Fruit fly (Drosophila melanogaster) whole organism, embryonic: ENCODE measurements around the gene CG18557.

Experiments
- Ada2b ChIP-seq: fragments of 200-800 bp; sonication (Bioruptor generic); IDR thresholded peaks from 2 replicates; pipeline ENCODE4 v1.3.6; 2022; ENCODE audit warnings: missing biosample characterization, missing genetic modification characterization
- Adf1 ChIP-seq: fragments of 200-800 bp; sonication (Bioruptor generic); IDR thresholded peaks from 2 replicates; pipeline ENCODE4 v1.3.6; 2022; ENCODE audit warnings: missing biosample characterization, missing genetic modification characterization
- Blimp-1 ChIP-seq: fragments of 200-800 bp; sonication (Bioruptor generic); optimal IDR thresholded peaks from 3 replicates; lab custom pipeline; 2018; ENCODE audit warnings: missing biosample characterization, missing genetic modification characterization, mild to moderate bottlenecking, moderate library complexity, missing genetic modification reagents
- CG10267 ChIP-seq: fragments of 200-800 bp; sonication (Bioruptor generic); optimal IDR thresholded peaks from 2 replicates; lab custom pipeline; 2018; ENCODE audit warnings: missing biosample characterization, mild to moderate bottlenecking, missing genetic modification characterization, moderate library complexity
- CG12219 ChIP-seq: fragments of 200-800 bp; sonication (Bioruptor generic); optimal IDR thresholded peaks from 3 replicates; lab custom pipeline; 2018; ENCODE audit warnings: missing biosample characterization, mild to moderate bottlenecking, missing genetic modification characterization
- CG14667 ChIP-seq: fragments of 200-800 bp; sonication (Bioruptor generic); IDR thresholded peaks from 2 replicates; pipeline ENCODE4 v1.3.6; 2022; ENCODE audit warnings: missing biosample characterization, missing genetic modification characterization
- CG14860 ChIP-seq: fragments of 200-800 bp; sonication (Bioruptor generic); IDR thresholded peaks from 3 replicates; pipeline ENCODE4 v1.3.6; 2022; ENCODE audit warnings: missing biosample characterization, missing genetic modification characterization; ENCODE audit not compliant: partially characterized antibody
- CG1529 ChIP-seq: fragments of 200-800 bp; sonication (Bioruptor generic); optimal IDR thresholded peaks from 3 replicates; lab custom pipeline; 2018; ENCODE audit warnings: missing biosample characterization, missing genetic modification characterization
- CG17359 ChIP-seq: fragments of 200-800 bp; sonication (Bioruptor generic); optimal IDR thresholded peaks from 3 replicates; lab custom pipeline; 2018; ENCODE audit warnings: missing biosample characterization, mild to moderate bottlenecking, missing genetic modification characterization, moderate library complexity
- CG17385 ChIP-seq: fragments of 200-800 bp; sonication (Bioruptor generic); optimal IDR thresholded peaks from 3 replicates; lab custom pipeline; 2018; ENCODE audit warnings: missing biosample characterization, mild to moderate bottlenecking, missing genetic modification characterization
- CG1832 ChIP-seq: fragments of 200-800 bp; sonication (Bioruptor generic); optimal IDR thresholded peaks from 2 replicates; lab custom pipeline; 2017; ENCODE audit warnings: missing biosample characterization, mild to moderate bottlenecking, missing genetic modification characterization, inconsistent platforms
- CG2202 ChIP-seq: fragments of 200-800 bp; sonication (Bioruptor generic); optimal IDR thresholded peaks from 2 replicates; lab custom pipeline; 2018; ENCODE audit warnings: missing biosample characterization, mild to moderate bottlenecking, missing genetic modification characterization
- CG3065 ChIP-seq: fragments of 200-800 bp; sonication (Bioruptor generic); optimal IDR thresholded peaks from 2 replicates; lab custom pipeline; 2016; ENCODE audit warnings: missing biosample characterization, missing genetic modification characterization
- CG3163 ChIP-seq: fragments of 200-800 bp; sonication (Bioruptor generic); optimal IDR thresholded peaks from 3 replicates; lab custom pipeline; 2016; ENCODE audit warnings: missing biosample characterization, missing genetic modification characterization
- CG4360 ChIP-seq: fragments of 200-800 bp; sonication (Bioruptor generic); IDR thresholded peaks from 2 replicates; pipeline ENCODE4 v1.3.6; 2022; ENCODE audit warnings: missing biosample characterization, missing genetic modification characterization
- CG6254 ChIP-seq: fragments of 200-800 bp; sonication (Bioruptor generic); optimal IDR thresholded peaks from 3 replicates; lab custom pipeline; 2017; ENCODE audit warnings: mild to moderate bottlenecking, missing biosample characterization, missing genetic modification reagents, missing genetic modification characterization
- CG6791 ChIP-seq: fragments of 200-800 bp; sonication (Bioruptor generic); IDR thresholded peaks from 3 replicates; pipeline ENCODE4 v1.3.6; 2022; ENCODE audit warnings: missing biosample characterization, missing genetic modification characterization; ENCODE audit not compliant: partially characterized antibody
- CG7928 ChIP-seq: fragments of 200-800 bp; sonication (Bioruptor generic); optimal IDR thresholded peaks from 2 replicates; lab custom pipeline; 2017; ENCODE audit warnings: missing biosample characterization, mild to moderate bottlenecking, missing genetic modification characterization
- CG9817 ChIP-seq: fragments of 200-800 bp; sonication (Bioruptor generic); optimal IDR thresholded peaks from 2 replicates; lab custom pipeline; 2018; ENCODE audit warnings: missing biosample characterization, mild to moderate bottlenecking, missing genetic modification characterization, moderate library complexity
- Dll ChIP-seq: fragments of 200-800 bp; sonication (Bioruptor generic); IDR thresholded peaks from 4 replicates; pipeline ENCODE4 v1.3.6; 2022; ENCODE audit warnings: missing biosample characterization, missing genetic modification characterization; ENCODE audit not compliant: partially characterized antibody
- Ets97D ChIP-seq: fragments of 200-800 bp; sonication (Bioruptor generic); optimal IDR thresholded peaks from 3 replicates; lab custom pipeline; 2016; ENCODE audit warnings: missing biosample characterization, missing genetic modification characterization
- H15 ChIP-seq: fragments of 200-800 bp; sonication (Bioruptor generic); IDR thresholded peaks from 3 replicates; pipeline ENCODE4 v1.3.6; 2022; ENCODE audit warnings: missing biosample characterization, missing genetic modification characterization
- HLH54F ChIP-seq: fragments of 200-800 bp; sonication (Bioruptor generic); optimal IDR thresholded peaks from 3 replicates; lab custom pipeline; 2016; ENCODE audit warnings: missing biosample characterization, missing genetic modification characterization
- HLHmδ ChIP-seq: fragments of 200-800 bp; sonication (Bioruptor generic); optimal IDR thresholded peaks from 2 replicates; lab custom pipeline; 2018; ENCODE audit warnings: missing biosample characterization, mild to moderate bottlenecking, missing genetic modification characterization, moderate library complexity
- Kr ChIP-seq: fragments of 200-800 bp; sonication (Bioruptor generic); optimal IDR thresholded peaks from 2 replicates; lab custom pipeline; 2017; ENCODE audit warnings: missing biosample characterization, mild to moderate bottlenecking, missing genetic modification characterization
- NC2α ChIP-seq: fragments of 200-800 bp; sonication (Bioruptor generic); optimal IDR thresholded peaks from 2 replicates; lab custom pipeline; 2016; ENCODE audit warnings: missing biosample characterization, missing genetic modification characterization
- Nf-YA ChIP-seq: fragments of 200-800 bp; sonication (Bioruptor generic); IDR thresholded peaks from 2 replicates; pipeline ENCODE4 v1.3.6; 2022; ENCODE audit warnings: missing biosample characterization, missing genetic modification characterization
- Side ChIP-seq: fragments of 200-800 bp; sonication (Bioruptor generic); optimal IDR thresholded peaks from 2 replicates; lab custom pipeline; 2016; ENCODE audit warnings: missing biosample characterization, missing genetic modification characterization
- Sry-β ChIP-seq: fragments of 200-800 bp; sonication (Bioruptor generic); optimal IDR thresholded peaks from 2 replicates; lab custom pipeline; 2018; ENCODE audit warnings: missing biosample characterization, mild to moderate bottlenecking, missing genetic modification characterization, moderate library complexity
- Xrp1 ChIP-seq: fragments of 200-800 bp; sonication (Bioruptor generic); IDR thresholded peaks from 2 replicates; pipeline ENCODE4 v1.3.6; 2022; ENCODE audit warnings: missing biosample characterization, missing genetic modification characterization
- amos ChIP-seq: fragments of 200-800 bp; sonication (Bioruptor generic); IDR thresholded peaks from 2 replicates; pipeline ENCODE4 v1.3.6; 2022; ENCODE audit warnings: missing biosample characterization, missing genetic modification characterization; ENCODE audit not compliant: partially characterized antibody
- ap ChIP-seq: fragments of 200-800 bp; sonication (Bioruptor generic); IDR thresholded peaks from 2 replicates; pipeline ENCODE4 v1.3.6; 2022; ENCODE audit warnings: missing biosample characterization, missing genetic modification characterization
- crp ChIP-seq, 2 experiments: fragments of 200-800 bp; sonication (Bioruptor generic); optimal IDR thresholded peaks; 2 replicates in 1 of 2; 3 replicates in 1 of 2; lab custom pipeline; 2017; ENCODE audit warnings: missing biosample characterization in 2 of 2, missing genetic modification characterization in 2 of 2, mild to moderate bottlenecking in 1 of 2, moderate library complexity in 1 of 2
- dati ChIP-seq: fragments of 200-800 bp; sonication (Bioruptor generic); IDR thresholded peaks from 2 replicates; pipeline ENCODE4 v1.3.6; 2022; ENCODE audit warnings: missing biosample characterization, missing genetic modification characterization
- exex ChIP-seq: fragments of 200-800 bp; sonication (Bioruptor generic); optimal IDR thresholded peaks from 4 replicates; lab custom pipeline; 2018; ENCODE audit warnings: missing biosample characterization, mild to moderate bottlenecking, missing genetic modification characterization, moderate library complexity
- fd102C ChIP-seq: fragments of 200-800 bp; sonication (Bioruptor generic); optimal IDR thresholded peaks from 2 replicates; lab custom pipeline; 2018; ENCODE audit warnings: missing biosample characterization, mild to moderate bottlenecking, missing genetic modification characterization, moderate library complexity
- gce ChIP-seq: fragments of 200-800 bp; sonication (Bioruptor generic); IDR thresholded peaks from 3 replicates; pipeline ENCODE4 v1.3.6; 2022; ENCODE audit warnings: missing biosample characterization, missing genetic modification characterization
- lola ChIP-seq, 3 experiments: fragments of >200 bp in 2 of 3; fragments of 200-800 bp in 1 of 3; sonication (Bioruptor generic) in 1 of 3; optimal IDR thresholded peaks; 2 replicates each; lab custom pipeline; 2017 to 2019; ENCODE audit warnings: missing biosample characterization in 3 of 3, missing genetic modification characterization in 3 of 3, mild to moderate bottlenecking in 1 of 3, moderate library complexity in 1 of 3
- onecut ChIP-seq: fragments of 200-800 bp; sonication (Bioruptor generic); IDR thresholded peaks from 2 replicates; pipeline ENCODE4 v1.3.6; 2022; ENCODE audit warnings: missing biosample characterization, missing genetic modification characterization
- otp ChIP-seq: fragments of 200-800 bp; sonication (Bioruptor generic); IDR thresholded peaks from 3 replicates; pipeline ENCODE4, ENCODE4 v1.3.6; 2022; ENCODE audit warnings: missing biosample characterization, missing genetic modification characterization
- pfk ChIP-seq: fragments of 200-800 bp; sonication (Bioruptor generic); optimal IDR thresholded peaks from 2 replicates; lab custom pipeline; 2018; ENCODE audit warnings: missing biosample characterization, mild to moderate bottlenecking, missing genetic modification characterization, moderate library complexity
- ro ChIP-seq: fragments of 200-800 bp; sonication (Bioruptor generic); IDR thresholded peaks from 2 replicates; pipeline ENCODE4 v1.3.6; 2022; ENCODE audit warnings: missing biosample characterization, missing genetic modification characterization
- sens-2 ChIP-seq: fragments of 200-800 bp; sonication (Bioruptor generic); IDR thresholded peaks from 2 replicates; pipeline ENCODE4 v1.3.6; 2022; ENCODE audit warnings: missing biosample characterization, missing genetic modification characterization
- sima ChIP-seq: fragments of 200-800 bp; sonication (Bioruptor generic); optimal IDR thresholded peaks from 2 replicates; lab custom pipeline; 2016; ENCODE audit warnings: missing biosample characterization, missing genetic modification characterization
- tgo ChIP-seq: fragments of 200-800 bp; sonication (Bioruptor generic); IDR thresholded peaks from 3 replicates; pipeline ENCODE4 v1.3.6; 2022; ENCODE audit warnings: missing biosample characterization, missing genetic modification characterization
- tna ChIP-seq: fragments of 200-800 bp; sonication (Bioruptor generic); IDR thresholded peaks from 2 replicates; pipeline ENCODE4 v1.3.6; 2022; ENCODE audit warnings: missing biosample characterization, missing genetic modification characterization; ENCODE audit not compliant: partially characterized antibody
- usp ChIP-seq: fragments of >200 bp; optimal IDR thresholded peaks from 2 replicates; lab custom pipeline; 2017; ENCODE audit warnings: missing biosample characterization, missing genetic modification characterization
- vfl ChIP-seq: fragments of 200-800 bp; sonication (Bioruptor generic); optimal IDR thresholded peaks from 2 replicates; lab custom pipeline; 2016; ENCODE audit warnings: missing biosample characterization, missing genetic modification characterization
- wor ChIP-seq: fragments of 200-800 bp; sonication (Bioruptor generic); IDR thresholded peaks from 2 replicates; pipeline ENCODE4 v1.3.6; 2022; ENCODE audit warnings: missing biosample characterization, missing genetic modification characterization
- zf30C ChIP-seq: fragments of 200-800 bp; sonication (Bioruptor generic); optimal IDR thresholded peaks from 3 replicates; lab custom pipeline; 2018; ENCODE audit warnings: missing biosample characterization, mild to moderate bottlenecking, missing genetic modification characterization

Gene CG18557

dm6 chr2L:2872968-2873728, 27.6 kb upstream of the CG18557 start (continued):
- no peak for TF ChIP-seq ap
- TF ChIP-seq sens-2 (GFP tag; lab: Robert Waterston, UW): no peak
- no peak for TF ChIP-seq CG1832 (GFP tag; lab: Kevin White, UChicago)
- TF ChIP-seq CG2202 (tag; lab: Kevin White, UChicago): no peak
- no peak for TF ChIP-seq otp
- no peak for TF ChIP-seq Ets97D (GFP tag; lab: Kevin White, UChicago)
- no peak for TF ChIP-seq sima (GFP tag; lab: Kevin White, UChicago)
- no peak for TF ChIP-seq CG3065 (GFP tag; lab: Kevin White, UChicago)
- TF ChIP-seq amos (GFP tag; lab: Robert Waterston, UW): no peak
- TF ChIP-seq CG14860 (GFP tag; lab: Robert Waterston, UW): no peak
- TF ChIP-seq NC2α (GFP tag; lab: Kevin White, UChicago): no peak
- TF ChIP-seq CG7928 (GFP tag; lab: Kevin White, UChicago): no peak
- no peak for TF ChIP-seq CG10267 (tag; lab: Kevin White, UChicago)
- TF ChIP-seq tna: no peak
- TF ChIP-seq HLHmδ (GFP tag; lab: Kevin White, UChicago): no peak
- no peak for TF ChIP-seq Blimp-1 (GFP tag; lab: Kevin White, UChicago)
- TF ChIP-seq usp (GFP tag; lab: Kevin White, UChicago): no peak
- no peak for TF ChIP-seq H15 (GFP tag; lab: Robert Waterston, UW)
- no peak for TF ChIP-seq exex (tag; lab: Kevin White, UChicago)
- TF ChIP-seq CG17359 (tag; lab: Kevin White, UChicago): no peak
- TF ChIP-seq crp (GFP tag; optimal IDR thresholded peaks at IDR 0.05; lab: Kevin White, UChicago): no peak
- TF ChIP-seq Adf1 (GFP tag; lab: Robert Waterston, UW): no peak
- TF ChIP-seq CG9817 (tag; lab: Kevin White, UChicago): no peak
- TF ChIP-seq wor: no peak
- no peak for TF ChIP-seq CG14667
- TF ChIP-seq vfl (GFP tag; lab: Kevin White, UChicago): no peak
- TF ChIP-seq lola (GFP tag; optimal IDR thresholded peaks at IDR 0.05; lab: Kevin White, UChicago): no peak
- no peak for TF ChIP-seq Nf-YA (GFP tag; lab: Robert Waterston, UW)
- no peak for TF ChIP-seq CG6254 (GFP tag; lab: Kevin White, UChicago)
- TF ChIP-seq CG4360 (GFP tag; lab: Robert Waterston, UW): no peak
- no peak for TF ChIP-seq ro (GFP tag; lab: Robert Waterston, UW)
- no peak for TF ChIP-seq pfk (GFP tag; lab: Kevin White, UChicago)
- no peak for TF ChIP-seq CG3163 (GFP tag; lab: Kevin White, UChicago)
- TF ChIP-seq CG1529 (GFP tag; lab: Kevin White, UChicago): no peak
- no peak for TF ChIP-seq tgo (GFP tag; lab: Robert Waterston, UW)
- TF ChIP-seq zf30C (GFP tag; lab: Kevin White, UChicago): peak; percentile 79
- peak; percentile 43; the same call in 1 of the 2 replicates for TF ChIP-seq Xrp1
- TF ChIP-seq Dll (GFP tag; lab: Robert Waterston, UW): no peak
- no peak for TF ChIP-seq CG12219 (GFP tag; lab: Kevin White, UChicago)
- no peak for TF ChIP-seq Sry-β (GFP tag; lab: Kevin White, UChicago)
- no peak for TF ChIP-seq gce (GFP tag; lab: Robert Waterston, UW)
- TF ChIP-seq Side (GFP tag; lab: Kevin White, UChicago): peak; percentile 17
- no peak for TF ChIP-seq HLH54F (GFP tag; lab: Kevin White, UChicago)
- no peak for TF ChIP-seq CG17385 (GFP tag; lab: Kevin White, UChicago)
- no peak for TF ChIP-seq fd102C (GFP tag; lab: Kevin White, UChicago)
- no peak for TF ChIP-seq Ada2b (GFP tag; lab: Robert Waterston, UW)
- TF ChIP-seq Kr: no peak
- no peak for TF ChIP-seq dati
- no peak for TF ChIP-seq CG6791 (GFP tag; lab: Robert Waterston, UW)
- no peak for TF ChIP-seq onecut (GFP tag; lab: Robert Waterston, UW)
